Worm (Caenorhabditis elegans) whole organism, early embryonic: Measurements from ENCODE around the gene rpl-11.1.

Source experiments
- B0310.2 ChIP-seq: sonication (generic microtip); optimal IDR thresholded peaks from 2 replicates; lab custom pipeline; 2016; ENCODE audit warnings: mild to moderate bottlenecking, missing genetic modification characterization, missing compliant biosample characterization
- aly-1 ChIP-seq: sonication (generic microtip); optimal IDR thresholded peaks from 2 replicates; lab custom pipeline; 2016; ENCODE audit warnings: missing genetic modification characterization, missing compliant biosample characterization
- ama-1 ChIP-seq: fragments of 150-350 bp; optimal IDR thresholded peaks from 2 replicates; lab custom pipeline; 2014
- ceh-13 ChIP-seq: fragments of 200-800 bp; sonication (Bioruptor generic); optimal IDR thresholded peaks from 2 replicates; lab custom pipeline; 2018; ENCODE audit warnings: mild to moderate bottlenecking, missing genetic modification characterization, missing compliant biosample characterization
- ets-7 ChIP-seq: sonication (generic microtip); optimal IDR thresholded peaks from 2 replicates; lab custom pipeline; 2016; ENCODE audit warnings: missing genotype, missing genetic modification characterization, missing compliant biosample characterization
- flt-1 ChIP-seq: fragments of 200-800 bp; sonication (Bioruptor generic); IDR thresholded peaks from 2 replicates; pipeline ENCODE4 v1.3.6; 2022; ENCODE audit warnings: missing genetic modification characterization, missing compliant biosample characterization
- hmbx-1 ChIP-seq: sonication (generic microtip); optimal IDR thresholded peaks from 2 replicates; lab custom pipeline; 2016; ENCODE audit warnings: mild to moderate bottlenecking, missing genetic modification characterization, missing compliant biosample characterization
- hnd-1 ChIP-seq: sonication (generic microtip); optimal IDR thresholded peaks from 2 replicates; lab custom pipeline; 2016; ENCODE audit warnings: missing genetic modification characterization, missing compliant biosample characterization
- pes-1 ChIP-seq: fragments of 200-800 bp; sonication (Bioruptor generic); IDR thresholded peaks from 2 replicates; pipeline ENCODE4 v1.3.6; 2022; ENCODE audit warnings: missing genetic modification reagents, missing genetic modification characterization, missing compliant biosample characterization
- scrt-1 ChIP-seq: fragments of 200-800 bp; sonication (Bioruptor generic); IDR thresholded peaks from 2 replicates; pipeline ENCODE4 v1.3.6; 2022; ENCODE audit warnings: missing genetic modification characterization, missing compliant biosample characterization
- sea-1 ChIP-seq: fragments of 200-800 bp; sonication (Bioruptor generic); conservative IDR thresholded peaks from 2 replicates; pipeline ENCODE4 v1.3.6; 2022; ENCODE audit warnings: missing genetic modification characterization, missing compliant biosample characterization
- tbx-11 ChIP-seq: fragments of 200-800 bp; sonication (Bioruptor generic); IDR thresholded peaks from 2 replicates; pipeline ENCODE4 v1.3.6; 2022; ENCODE audit warnings: missing genetic modification characterization, missing compliant biosample characterization
- tbx-37 ChIP-seq: fragments of 200-800 bp; sonication (Bioruptor generic); conservative IDR thresholded peaks from 2 replicates; pipeline ENCODE4 v1.3.6; 2022; ENCODE audit warnings: missing genetic modification reagents, missing genetic modification characterization, missing compliant biosample characterization
- tra-4 ChIP-seq: sonication (generic microtip); optimal IDR thresholded peaks from 2 replicates; lab custom pipeline; 2017; ENCODE audit warnings: missing genetic modification characterization, missing compliant biosample characterization

ce11 chrV:3582671-3583070 lies 3.2 kb downstream of the rpl-11.1 start:
- no peak for TF ChIP-seq ama-1 (lab: Kevin White, UChicago)
- TF ChIP-seq sea-1 (GFP tag; lab: Robert Waterston, UW), result no peak
- TF ChIP-seq scrt-1 (GFP tag; lab: Robert Waterston, UW), result no peak
- no peak for TF ChIP-seq tbx-11 (GFP tag; lab: Robert Waterston, UW)
- no peak for TF ChIP-seq ceh-13 (GFP tag; lab: Kevin White, UChicago)
- no peak for TF ChIP-seq tra-4 (tag; lab: Kevin White, UChicago)
- TF ChIP-seq tbx-37 (GFP tag; lab: Robert Waterston, UW), result no peak
- no peak for TF ChIP-seq pes-1
- no peak for TF ChIP-seq flt-1 (GFP tag; lab: Robert Waterston, UW)
- no peak for TF ChIP-seq hmbx-1 (tag; lab: Kevin White, UChicago)
- no peak for TF ChIP-seq ets-7 (tag; lab: Kevin White, UChicago)
- no peak for TF ChIP-seq aly-1 (tag; lab: Kevin White, UChicago)
- TF ChIP-seq B0310.2 (tag; lab: Kevin White, UChicago), result no peak
- no peak for TF ChIP-seq hnd-1
